Worm (Caenorhabditis elegans) whole organism, L2 larva: ENCODE results near the gene cnc-7.

Experiments used
- C34F6.9 ChIP-seq: fragments of 150-350 bp; optimal IDR thresholded peaks from 2 replicates; lab custom pipeline; 2014; ENCODE audit warnings: missing biosample characterization, missing genetic modification characterization
- F13H6.1 ChIP-seq: sonication (generic microtip); optimal IDR thresholded peaks from 2 replicates; lab custom pipeline; 2016; ENCODE audit warnings: missing genetic modification characterization, missing compliant biosample characterization
- R02D3.7 ChIP-seq: fragments of 150-350 bp; optimal IDR thresholded peaks from 2 replicates; lab custom pipeline; 2014; ENCODE audit warnings: missing biosample characterization, missing genetic modification characterization
- Y55F3AM.14 ChIP-seq: fragments of 200-800 bp; sonication (Bioruptor generic); optimal IDR thresholded peaks from 2 replicates; lab custom pipeline; 2018; ENCODE audit warnings: mild to moderate bottlenecking, missing genetic modification characterization, missing compliant biosample characterization
- aly-2 ChIP-seq: fragments of 150-350 bp; optimal IDR thresholded peaks from 2 replicates; lab custom pipeline; 2014; ENCODE audit warnings: missing biosample characterization, missing genetic modification characterization
- ama-1 ChIP-seq: fragments of 150-350 bp; optimal IDR thresholded peaks from 2 replicates; lab custom pipeline; 2018; ENCODE audit warnings: inconsistent platforms
- blmp-1 ChIP-seq: sonication (generic microtip); optimal IDR thresholded peaks from 2 replicates; lab custom pipeline; 2017; ENCODE audit warnings: missing genetic modification characterization, mild to moderate bottlenecking, missing compliant biosample characterization, antibody characterized with exemption, moderate library complexity; ENCODE audit not compliant: insufficient read depth
- ceh-16 ChIP-seq: fragments of 150-350 bp; optimal IDR thresholded peaks from 2 replicates; lab custom pipeline; 2014; ENCODE audit warnings: missing biosample characterization, missing genetic modification characterization
- crh-2 ChIP-seq: sonication (generic microtip); optimal IDR thresholded peaks from 2 replicates; lab custom pipeline; 2017; ENCODE audit warnings: missing biosample characterization, missing genetic modification characterization
- dmd-4 ChIP-seq: sonication (generic microtip); optimal IDR thresholded peaks from 2 replicates; lab custom pipeline; 2017; ENCODE audit warnings: missing biosample characterization, missing genetic modification characterization
- egl-27 ChIP-seq: sonication (generic microtip); optimal IDR thresholded peaks from 3 replicates; lab custom pipeline; 2017; ENCODE audit warnings: missing biosample characterization, missing genetic modification reagents, missing genetic modification characterization
- fos-1 ChIP-seq: fragments of 150-350 bp; optimal IDR thresholded peaks from 2 replicates; lab custom pipeline; 2014; ENCODE audit warnings: missing biosample characterization, missing genetic modification characterization
- gmeb-1 ChIP-seq: fragments of 150-350 bp; optimal IDR thresholded peaks from 2 replicates; lab custom pipeline; 2014; ENCODE audit warnings: missing biosample characterization, missing genetic modification characterization
- lin-13 ChIP-seq: fragments of 150-350 bp; optimal IDR thresholded peaks from 2 replicates; lab custom pipeline; 2014; ENCODE audit warnings: missing biosample characterization, missing genetic modification reagents, missing genetic modification characterization
- lsy-2 ChIP-seq, 2 experiments: fragments of 150-350 bp in 1 of 2; sonication (generic microtip) in 1 of 2; optimal IDR thresholded peaks; 2 replicates each; lab custom pipeline; 2014 to 2017; ENCODE audit warnings: missing biosample characterization in 2 of 2, missing genetic modification characterization in 2 of 2
- mab-5 ChIP-seq: fragments of 150-350 bp; optimal IDR thresholded peaks from 2 replicates; lab custom pipeline; 2014; ENCODE audit warnings: missing biosample characterization, missing genetic modification characterization
- mbf-1 ChIP-seq: sonication (generic microtip); optimal IDR thresholded peaks from 2 replicates; lab custom pipeline; 2017; ENCODE audit warnings: missing biosample characterization, missing genetic modification characterization
- mdl-1 ChIP-seq, 2 experiments: fragments of 150-350 bp in 1 of 2; sonication (generic microtip) in 1 of 2; optimal IDR thresholded peaks; 2 replicates each; lab custom pipeline; 2017; ENCODE audit warnings: missing biosample characterization in 2 of 2, missing genetic modification characterization in 2 of 2
- nhr-10 ChIP-seq: sonication (generic microtip); optimal IDR thresholded peaks from 2 replicates; lab custom pipeline; 2017; ENCODE audit warnings: missing biosample characterization, missing genetic modification characterization
- nhr-129 ChIP-seq: fragments of 150-350 bp; optimal IDR thresholded peaks from 2 replicates; lab custom pipeline; 2014; ENCODE audit warnings: missing biosample characterization, missing genetic modification characterization
- nhr-21 ChIP-seq: fragments of 150-350 bp; optimal IDR thresholded peaks from 2 replicates; lab custom pipeline; 2014; ENCODE audit warnings: missing biosample characterization, missing genetic modification characterization
- nhr-23 ChIP-seq: fragments of 150-350 bp; optimal IDR thresholded peaks from 2 replicates; lab custom pipeline; 2014; ENCODE audit warnings: missing biosample characterization, missing genetic modification reagents, missing genetic modification characterization
- nhr-25 ChIP-seq: fragments of 150-350 bp; sonication (generic microtip); optimal IDR thresholded peaks from 3 replicates; lab custom pipeline; 2014; ENCODE audit warnings: missing biosample characterization, missing genetic modification characterization
- nhr-6 ChIP-seq: fragments of 150-350 bp; optimal IDR thresholded peaks from 2 replicates; lab custom pipeline; 2014; ENCODE audit warnings: missing biosample characterization, missing genetic modification characterization
- nhr-77 ChIP-seq: fragments of 150-350 bp; optimal IDR thresholded peaks from 2 replicates; lab custom pipeline; 2014; ENCODE audit warnings: missing biosample characterization, missing genetic modification characterization
- sem-4 ChIP-seq: fragments of 150-350 bp; optimal IDR thresholded peaks from 2 replicates; lab custom pipeline; 2014; ENCODE audit warnings: missing biosample characterization, missing genetic modification reagents, missing genetic modification characterization
- skn-1 ChIP-seq: sonication (generic microtip); optimal IDR thresholded peaks from 2 replicates; lab custom pipeline; 2017; ENCODE audit warnings: missing biosample characterization, missing genetic modification characterization
- sma-3 ChIP-seq: sonication (generic microtip); optimal IDR thresholded peaks from 2 replicates; lab custom pipeline; 2016; ENCODE audit warnings: missing genetic modification reagents, missing genetic modification characterization, missing compliant biosample characterization
- sma-9 ChIP-seq, 2 experiments: fragments of 150-350 bp in 1 of 2; sonication (generic microtip) in 1 of 2; optimal IDR thresholded peaks; 2 replicates each; lab custom pipeline; 2014 to 2016; ENCODE audit warnings: missing genetic modification characterization in 2 of 2, mild to moderate bottlenecking in 1 of 2, missing biosample characterization in 1 of 2, missing compliant biosample characterization in 1 of 2, missing genetic modification reagents in 1 of 2, moderate library complexity in 1 of 2
- snpc-4 ChIP-seq: fragments of 150-350 bp; optimal IDR thresholded peaks from 2 replicates; lab custom pipeline; 2014; ENCODE audit warnings: missing biosample characterization, missing genetic modification characterization
- unc-55 ChIP-seq: fragments of 150-350 bp; sonication (generic microtip); optimal IDR thresholded peaks from 3 replicates; lab custom pipeline; 2014; ENCODE audit warnings: missing biosample characterization, missing genetic modification reagents, missing genetic modification characterization
- zag-1 ChIP-seq: fragments of 150-350 bp; optimal IDR thresholded peaks from 2 replicates; lab custom pipeline; 2014; ENCODE audit warnings: missing biosample characterization, missing genetic modification characterization
- ztf-11 ChIP-seq: sonication (generic microtip); optimal IDR thresholded peaks from 2 replicates; lab custom pipeline; 2017; ENCODE audit warnings: missing biosample characterization, missing genetic modification characterization

Gene cnc-7

DNA sequence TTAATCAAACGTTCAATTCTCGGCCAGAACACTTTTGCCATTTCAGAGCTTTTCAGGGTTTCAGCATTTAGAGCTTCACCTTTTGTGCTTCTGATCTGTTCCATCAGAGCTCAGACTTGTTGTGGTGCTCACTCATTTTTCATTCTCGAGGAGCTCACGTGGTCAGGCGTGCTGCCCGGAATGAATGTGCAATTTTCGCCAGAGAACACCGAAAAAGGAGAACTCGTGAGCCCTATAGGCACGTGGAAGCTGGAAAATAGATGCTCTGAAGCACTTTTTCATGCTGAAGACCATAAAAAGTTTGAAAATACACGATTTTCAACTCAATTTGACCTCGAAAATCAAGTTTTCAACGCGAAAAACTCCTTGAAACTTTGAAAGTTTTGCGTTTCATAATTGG lies 25.8 kb downstream of the cnc-7 start:
- no peak for TF ChIP-seq mdl-1 (tag; optimal IDR thresholded peaks at IDR 0.05; lab: Kevin White, UChicago)
- TF ChIP-seq nhr-21 (tag; lab: Kevin White, UChicago): no peak
- TF ChIP-seq nhr-129 (tag; lab: Kevin White, UChicago): peak; percentile 28
- TF ChIP-seq C34F6.9 (tag; lab: Kevin White, UChicago): no peak

ce11 chrV:20422738-20423137 lies 28.9 kb downstream of the cnc-7 start:
- TF ChIP-seq sma-9 (GFP tag; optimal IDR thresholded peaks at IDR 0.05; lab: Kevin White, UChicago) (peak; percentile 70), sma-9 (tag; optimal IDR thresholded peaks at IDR 0.05; lab: Kevin White, UChicago) (no peak), nhr-77 (tag; lab: Kevin White, UChicago) (no peak), nhr-25 (peak; percentile 81), ceh-16 (tag; lab: Kevin White, UChicago) (peak; percentile 36), nhr-10 (tag; lab: Kevin White, UChicago) (no peak)

DNA sequence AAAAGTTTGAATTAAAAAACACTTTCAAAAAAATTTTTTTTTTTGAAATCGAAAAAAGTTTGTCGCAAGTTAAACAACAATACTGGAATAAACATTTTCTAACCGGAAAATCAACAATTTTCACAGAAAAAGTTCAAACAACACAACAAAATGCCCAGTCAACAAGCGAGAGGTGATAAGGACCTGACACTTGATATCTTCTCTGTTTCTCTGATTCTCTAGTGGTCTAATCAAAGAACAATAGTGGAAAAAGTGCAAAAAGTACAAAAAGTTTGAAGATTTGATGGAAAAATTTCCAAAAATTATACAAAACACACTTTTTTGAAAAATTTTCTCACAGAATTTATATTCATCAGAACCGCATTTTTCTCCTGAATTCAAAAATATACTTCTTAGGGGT lies 29.6 kb downstream of the cnc-7 start:
- TF ChIP-seq aly-2 (tag; lab: Kevin White, UChicago) (no peak), R02D3.7 (tag; lab: Kevin White, UChicago) (no peak), lsy-2 (tag; optimal IDR thresholded peaks at IDR 0.05; lab: Kevin White, UChicago) (peak in 1 of 2 experiments; percentile 15), sma-9 (GFP tag; optimal IDR thresholded peaks at IDR 0.05; lab: Kevin White, UChicago) (peak; percentile 82), sma-9 (tag; optimal IDR thresholded peaks at IDR 0.05; lab: Kevin White, UChicago) (no peak), F13H6.1 (peak; percentile 8), nhr-21 (tag; lab: Kevin White, UChicago) (peak; percentile 4), fos-1 (peak; percentile 71)

ce11 chrV:20424229-20425182 lies 30.6 kb downstream of the cnc-7 start:
- peak; percentile 53 for TF ChIP-seq C34F6.9 (tag; lab: Kevin White, UChicago)
- peak; percentile 19 for TF ChIP-seq snpc-4
- TF ChIP-seq nhr-25: peak; percentile 66
- TF ChIP-seq gmeb-1 (tag; lab: Kevin White, UChicago): peak; percentile 86
- TF ChIP-seq ztf-11 (tag; lab: Kevin White, UChicago): no peak
- TF ChIP-seq R02D3.7 (tag; lab: Kevin White, UChicago): no peak
- peak; percentile 39 for TF ChIP-seq sma-3
- no peak for TF ChIP-seq dmd-4
- peak; percentile 96 for TF ChIP-seq sma-9 (GFP tag; optimal IDR thresholded peaks at IDR 0.05; lab: Kevin White, UChicago)
- TF ChIP-seq sma-9 (tag; optimal IDR thresholded peaks at IDR 0.05; lab: Kevin White, UChicago): no peak
- TF ChIP-seq zag-1: no peak
- TF ChIP-seq sem-4 (tag; lab: Kevin White, UChicago): peak; percentile 6
- peak; percentile 27 to 47 for TF ChIP-seq lsy-2 (tag; optimal IDR thresholded peaks at IDR 0.05; lab: Kevin White, UChicago)
- TF ChIP-seq unc-55 (GFP tag; lab: Kevin White, UChicago): peak; percentile 72
- peak; percentile 28 for TF ChIP-seq crh-2 (tag; lab: Kevin White, UChicago)
- TF ChIP-seq blmp-1 (tag; lab: Kevin White, UChicago): peak; percentile 48
- peak; percentile 49 for TF ChIP-seq egl-27 (tag; lab: Kevin White, UChicago)
- no peak for TF ChIP-seq nhr-23 (tag; lab: Kevin White, UChicago)
- TF ChIP-seq F13H6.1: peak; percentile 75
- no peak for TF ChIP-seq ama-1 (lab: Kevin White, UChicago)
- peak; percentile 30 for TF ChIP-seq nhr-6 (tag; lab: Kevin White, UChicago)
- peak; percentile 45 for TF ChIP-seq nhr-129 (tag; lab: Kevin White, UChicago)
- peak; percentile 39 for TF ChIP-seq nhr-21 (tag; lab: Kevin White, UChicago)
- peak; percentile 48 for TF ChIP-seq lin-13
- TF ChIP-seq fos-1: peak; percentile 60
- peak in 1 of 2 experiments; percentile 38 for TF ChIP-seq mdl-1 (tag; optimal IDR thresholded peaks at IDR 0.05; lab: Kevin White, UChicago)
- TF ChIP-seq, all 48 proteins: peak for 19

ce11 chrV:20425183-20425400 lies 31.2 kb downstream of the cnc-7 start, which contains the start of the genes fce-2 and F48F5.8:
Gene fce-2, plus strand, starts transcription at chrV:20425301.
Gene F48F5.8, plus strand, starts transcription at chrV:20425342.
- TF ChIP-seq Y55F3AM.14 (GFP tag; lab: Kevin White, UChicago): no peak
- no peak for TF ChIP-seq R02D3.7 (tag; lab: Kevin White, UChicago)
- TF ChIP-seq nhr-25: no peak
- TF ChIP-seq blmp-1 (tag; lab: Kevin White, UChicago): no peak
- TF ChIP-seq skn-1 (tag; lab: Kevin White, UChicago): no peak
- no peak for TF ChIP-seq mab-5 (tag; lab: Kevin White, UChicago)
- no peak for TF ChIP-seq crh-2 (tag; lab: Kevin White, UChicago)
- no peak for TF ChIP-seq sem-4 (tag; lab: Kevin White, UChicago)
- TF ChIP-seq sma-3: no peak
- no peak for TF ChIP-seq nhr-77 (tag; lab: Kevin White, UChicago)
- no peak for TF ChIP-seq mbf-1 (tag; lab: Kevin White, UChicago)
- no peak for TF ChIP-seq nhr-23 (tag; lab: Kevin White, UChicago)
- no peak for TF ChIP-seq nhr-21 (tag; lab: Kevin White, UChicago)
- TF ChIP-seq, all 48 proteins: peak for 0
